Fruit fly (Drosophila melanogaster): Measurements from ENCODE around the gene CG9636.

dm6 chr3R:8251532-8251931, 7.9 kb upstream of the CG9636 start:
- TF ChIP-seq Antp (GFP tag; optimal IDR thresholded peaks at IDR 0.05): no peak
- no peak for TF ChIP-seq CG10147 (GFP tag; optimal IDR thresholded peaks at IDR 0.05)
- no peak for TF ChIP-seq Opbp (GFP tag; IDR thresholded peaks at IDR 0.05; ENCODE audit: partially characterized antibody)
- no peak for TF ChIP-seq Sox100B (GFP tag; optimal IDR thresholded peaks at IDR 0.05)
- TF ChIP-seq CG18476 (GFP tag; optimal IDR thresholded peaks at IDR 0.05): no peak
- TF ChIP-seq crol (GFP tag; IDR thresholded peaks at IDR 0.05): no peak; the same call in 1 of the 2 replicates
- TF ChIP-seq CG12391 (tag; optimal IDR thresholded peaks at IDR 0.05): no peak

All from whole organism, embryonic.